Worm (Caenorhabditis elegans): Measurements from ENCODE around the gene rbm-17.

rbm-17 gene

ce11 chrIV:11623060-11623459 lies 15.1 kb upstream of the rbm-17 start, which contains the start of gene lys-4 (continued):
- TF ChIP-seq ZK337.2 (GFP tag; IDR thresholded peaks at IDR 0.05) (no peak), lsy-2 (tag; optimal IDR thresholded peaks at IDR 0.05) (no peak), nhr-6 (tag; optimal IDR thresholded peaks at IDR 0.05) (no peak), gei-8 (GFP tag; optimal IDR thresholded peaks at IDR 0.05) (no peak), pha-4 (GFP tag; IDR thresholded peaks at IDR 0.05) (no peak), pha-4 (tag; optimal IDR thresholded peaks at IDR 0.05) (no peak), lin-13 (GFP tag; optimal IDR thresholded peaks at IDR 0.05) (no peak)

ce11 chrIV:11623759-11624287 lies 14.3 kb upstream of the rbm-17 start:
- TF ChIP-seq nhr-25 (tag; optimal IDR thresholded peaks at IDR 0.05; ENCODE audit: borderline replicate concordance, insufficient read depth): no peak
- no peak for TF ChIP-seq mxl-3 (GFP tag; optimal IDR thresholded peaks at IDR 0.05)
- peak; percentile 74 for TF ChIP-seq aha-1 (tag)
- peak in 1 of 2 experiments; percentile 88 for TF ChIP-seq unc-62 (GFP tag; optimal IDR thresholded peaks at IDR 0.05 in 1 of 2)
- TF ChIP-seq unc-62 (tag; optimal IDR thresholded peaks at IDR 0.05): no peak
- peak; percentile 67 for TF ChIP-seq dve-1 (tag; optimal IDR thresholded peaks at IDR 0.05; ENCODE audit: insufficient read depth)
- no peak for TF ChIP-seq ztf-11 (tag; optimal IDR thresholded peaks at IDR 0.05)
- TF ChIP-seq dmd-6 (GFP tag; IDR thresholded peaks at IDR 0.05): peak; percentile 70
- peak; percentile 32 for TF ChIP-seq hlh-30 (tag; optimal IDR thresholded peaks at IDR 0.05; ENCODE audit: insufficient read depth)
- no peak for TF ChIP-seq zfp-3 (GFP tag; conservative IDR thresholded peaks at IDR 0.05)
- TF ChIP-seq pqm-1 (tag; optimal IDR thresholded peaks at IDR 0.05): peak; percentile 65
- no peak for TF ChIP-seq nhr-10 (tag; optimal IDR thresholded peaks at IDR 0.05)
- peak; percentile 61 for TF ChIP-seq nhr-28 (tag; optimal IDR thresholded peaks at IDR 0.05)
- TF ChIP-seq hlh-11 (tag; optimal IDR thresholded peaks at IDR 0.05): peak; percentile 59
- no peak for TF ChIP-seq daf-16 (GFP tag; optimal IDR thresholded peaks at IDR 0.05)
- peak; percentile 37 for TF ChIP-seq daf-16 (tag; optimal IDR thresholded peaks at IDR 0.05)

- TF ChIP-seq F26F4.8 (GFP tag; conservative IDR thresholded peaks at IDR 0.05) (no peak), aha-1 (tag) (peak; percentile 41)
Observed at ce11 chrIV:11625482-11625881, 12.6 kb upstream of the rbm-17 start, which contains the start of gene lys-5. lys-5 (minus strand) TSS chrIV:11625582.

- TF ChIP-seq F10B5.3 (tag; optimal IDR thresholded peaks at IDR 0.05) (no peak), unc-62 (GFP tag; optimal IDR thresholded peaks at IDR 0.05 in 1 of 2) (no peak), unc-62 (tag; optimal IDR thresholded peaks at IDR 0.05) (no peak), cey-2 (tag; optimal IDR thresholded peaks at IDR 0.05; ENCODE audit: borderline replicate concordance, insufficient read depth) (no peak), Y48G9A.11 (GFP tag; IDR thresholded peaks at IDR 0.05) (no peak)
Observed at ce11 chrIV:11627847-11628246, 10.3 kb upstream of the rbm-17 start, which contains the start of gene lys-6. lys-6 (minus strand) TSS chrIV:11627947.

ce11 chrIV:11631750-11632149 lies 6.4 kb upstream of the rbm-17 start, which contains the start of gene F58B3.4:
F58B3.4 (minus strand) TSS chrIV:11631850.
- no peak for TF ChIP-seq unc-39 (tag; optimal IDR thresholded peaks at IDR 0.05)
- TF ChIP-seq daf-16 (GFP tag; optimal IDR thresholded peaks at IDR 0.05): no peak
- no peak for TF ChIP-seq daf-16 (tag; optimal IDR thresholded peaks at IDR 0.05)
- no peak for TF ChIP-seq nhr-11 (tag; optimal IDR thresholded peaks at IDR 0.05)
- no peak for TF ChIP-seq nhr-41 (GFP tag; IDR thresholded peaks at IDR 0.05)
- no peak for TF ChIP-seq zip-11 (GFP tag; IDR thresholded peaks at IDR 0.05)
- TF ChIP-seq ceh-28 (tag; optimal IDR thresholded peaks at IDR 0.05): no peak
- no peak for TF ChIP-seq ZK337.2 (GFP tag; IDR thresholded peaks at IDR 0.05)
- no peak for TF ChIP-seq nhr-28 (tag; optimal IDR thresholded peaks at IDR 0.05)
- no peak for TF ChIP-seq lin-39 (tag; optimal IDR thresholded peaks at IDR 0.05)
- no peak for TF ChIP-seq F49E8.2 (tag; optimal IDR thresholded peaks at IDR 0.05; ENCODE audit: borderline replicate concordance)
- TF ChIP-seq pha-4 (GFP tag; IDR thresholded peaks at IDR 0.05): no peak
- no peak for TF ChIP-seq pha-4 (tag; optimal IDR thresholded peaks at IDR 0.05)
- no peak for TF ChIP-seq sdz-12 (GFP tag; optimal IDR thresholded peaks at IDR 0.05)
